Fruit fly (Drosophila melanogaster) whole organism, prepupa: ENCODE results near the gene psd.
A peak's percentile ranks its signal among the peaks of the same experiment; 100 is the strongest.

ENCODE experiments used
- Blimp-1 ChIP-seq: fragments of 200-800 bp; sonication (Bioruptor generic); optimal IDR thresholded peaks from 3 replicates; lab custom pipeline; 2017; ENCODE audit warnings: missing biosample characterization, missing genetic modification characterization, mild to moderate bottlenecking, moderate library complexity, missing genetic modification reagents
- CG10631 ChIP-seq: fragments of 200-800 bp; sonication (Bioruptor generic); optimal IDR thresholded peaks from 2 replicates; lab custom pipeline; 2016; ENCODE audit warnings: missing biosample characterization, missing genetic modification characterization
- CG10669 ChIP-seq: fragments of 200-800 bp; sonication (Bioruptor generic); optimal IDR thresholded peaks from 3 replicates; lab custom pipeline; 2018; ENCODE audit warnings: missing biosample characterization, mild to moderate bottlenecking, missing genetic modification characterization, moderate library complexity
- CG11294 ChIP-seq: fragments of 200-800 bp; sonication (Bioruptor generic); IDR thresholded peaks from 2 replicates; pipeline ENCODE4 v1.3.6; 2022; ENCODE audit warnings: missing biosample characterization, missing genetic modification characterization
- CG11762 ChIP-seq: fragments of 200-800 bp; sonication (Bioruptor generic); optimal IDR thresholded peaks from 3 replicates; lab custom pipeline; 2016; ENCODE audit warnings: missing biosample characterization, missing genetic modification characterization; ENCODE audit not compliant: insufficient read depth
- CG11902 ChIP-seq: fragments of 200-800 bp; sonication (Bioruptor generic); optimal IDR thresholded peaks from 3 replicates; lab custom pipeline; 2016; ENCODE audit warnings: missing biosample characterization, missing genetic modification characterization
- CG15336 ChIP-seq: fragments of 200-800 bp; sonication (Bioruptor generic); IDR thresholded peaks from 2 replicates; pipeline ENCODE4 v1.3.6; 2022; ENCODE audit warnings: missing biosample characterization, missing genetic modification characterization
- CG1621 ChIP-seq: fragments of 200-800 bp; sonication (Bioruptor generic); optimal IDR thresholded peaks from 3 replicates; lab custom pipeline; 2018; ENCODE audit warnings: missing biosample characterization, mild to moderate bottlenecking, missing genetic modification characterization
- CG3032 ChIP-seq: fragments of 200-800 bp; optimal IDR thresholded peaks from 2 replicates; lab custom pipeline; 2019; ENCODE audit warnings: missing biosample characterization, mild to moderate bottlenecking, missing genetic modification characterization, moderate library complexity
- CG31627 ChIP-seq: fragments of 200-800 bp; sonication (Bioruptor generic); optimal IDR thresholded peaks from 3 replicates; lab custom pipeline; 2016; ENCODE audit warnings: missing biosample characterization, missing genetic modification characterization
- CG3919 ChIP-seq: fragments of 200-800 bp; sonication (Bioruptor generic); optimal IDR thresholded peaks from 3 replicates; lab custom pipeline; 2016; ENCODE audit warnings: missing biosample characterization, missing genetic modification characterization
- CG4318 ChIP-seq: fragments of 200-800 bp; sonication (Bioruptor generic); optimal IDR thresholded peaks from 3 replicates; lab custom pipeline; 2017; ENCODE audit warnings: missing biosample characterization, mild to moderate bottlenecking, missing genetic modification characterization
- CG6163 ChIP-seq: fragments of 200-800 bp; sonication (Bioruptor generic); IDR thresholded peaks from 3 replicates; pipeline ENCODE4 v1.3.6; 2022; ENCODE audit warnings: missing biosample characterization, missing genetic modification characterization
- CG6276 ChIP-seq: fragments of 200-800 bp; sonication (Bioruptor generic); optimal IDR thresholded peaks from 2 replicates; lab custom pipeline; 2017; ENCODE audit warnings: missing biosample characterization, mild to moderate bottlenecking, missing genetic modification characterization
- CG6792 ChIP-seq: fragments of 200-800 bp; sonication (Bioruptor generic); optimal IDR thresholded peaks from 3 replicates; lab custom pipeline; 2016; ENCODE audit warnings: missing biosample characterization, missing genetic modification characterization
- CG6808 ChIP-seq: fragments of 200-800 bp; sonication (Bioruptor generic); optimal IDR thresholded peaks from 3 replicates; lab custom pipeline; 2017; ENCODE audit warnings: missing biosample characterization, missing genetic modification characterization, mild to moderate bottlenecking, moderate library complexity, missing genetic modification reagents
- CG6854 ChIP-seq: fragments of 200-800 bp; sonication (Bioruptor generic); optimal IDR thresholded peaks from 2 replicates; lab custom pipeline; 2017; ENCODE audit warnings: missing biosample characterization, mild to moderate bottlenecking, missing genetic modification characterization
- CG8119 ChIP-seq: fragments of 200-800 bp; sonication (Bioruptor generic); IDR thresholded peaks from 3 replicates; pipeline ENCODE4 v1.3.6; 2022; ENCODE audit warnings: missing biosample characterization, missing genetic modification characterization
- CG8319 ChIP-seq: fragments of 200-800 bp; sonication (Bioruptor generic); optimal IDR thresholded peaks from 3 replicates; lab custom pipeline; 2016; ENCODE audit warnings: missing biosample characterization, missing genetic modification characterization
- Eip75B ChIP-seq: fragments of 200-800 bp; sonication (Bioruptor generic); optimal IDR thresholded peaks from 3 replicates; lab custom pipeline; 2016; ENCODE audit warnings: missing biosample characterization, missing genetic modification characterization
- Eip78C ChIP-seq: fragments of 200-800 bp; sonication (Bioruptor generic); peaks from one replicate; lab custom pipeline; 2016; ENCODE audit warnings: missing biosample characterization, missing genetic modification characterization
- Ets96B ChIP-seq: fragments of 200-800 bp; optimal IDR thresholded peaks from 2 replicates; lab custom pipeline; 2019; ENCODE audit warnings: missing biosample characterization, mild to moderate bottlenecking, missing genetic modification characterization, moderate library complexity
- Hr39 ChIP-seq: fragments of 200-800 bp; sonication (Bioruptor generic); optimal IDR thresholded peaks from 2 replicates; lab custom pipeline; 2016; ENCODE audit warnings: missing biosample characterization, missing genetic modification characterization
- Lpt ChIP-seq: fragments of 200-800 bp; sonication (Bioruptor generic); optimal IDR thresholded peaks from 3 replicates; lab custom pipeline; 2016; ENCODE audit warnings: missing biosample characterization, missing genetic modification characterization
- Met ChIP-seq: fragments of 200-800 bp; sonication (Bioruptor generic); optimal IDR thresholded peaks from 3 replicates; lab custom pipeline; 2016; ENCODE audit warnings: missing biosample characterization, missing genetic modification characterization
- OdsH ChIP-seq: fragments of 200-800 bp; sonication (Bioruptor generic); optimal IDR thresholded peaks from 3 replicates; lab custom pipeline; 2016; ENCODE audit warnings: missing biosample characterization, missing genetic modification characterization
- Sox102F ChIP-seq: fragments of 200-800 bp; sonication (Bioruptor generic); optimal IDR thresholded peaks from 2 replicates; lab custom pipeline; 2016; ENCODE audit warnings: missing biosample characterization, mild to moderate bottlenecking, missing genetic modification characterization
- Sox14 ChIP-seq: fragments of 200-800 bp; sonication (Bioruptor generic); optimal IDR thresholded peaks from 3 replicates; lab custom pipeline; 2016; ENCODE audit warnings: missing biosample characterization, missing genetic modification characterization
- Sox15 ChIP-seq: fragments of 200-800 bp; sonication (Bioruptor generic); optimal IDR thresholded peaks from 3 replicates; lab custom pipeline; 2016; ENCODE audit warnings: missing biosample characterization, missing genetic modification characterization
- achi ChIP-seq: fragments of 200-800 bp; sonication (Bioruptor generic); optimal IDR thresholded peaks from 3 replicates; lab custom pipeline; 2016; ENCODE audit warnings: missing biosample characterization, missing genetic modification characterization
- acj6 ChIP-seq: fragments of 200-800 bp; sonication (Bioruptor generic); optimal IDR thresholded peaks from 3 replicates; lab custom pipeline; 2016; ENCODE audit warnings: missing biosample characterization, missing genetic modification characterization
- cyc ChIP-seq: fragments of 200-800 bp; sonication (Bioruptor generic); optimal IDR thresholded peaks from 3 replicates; lab custom pipeline; 2016; ENCODE audit warnings: missing biosample characterization, missing genetic modification characterization
- dac ChIP-seq: fragments of 200-800 bp; sonication (Bioruptor generic); optimal IDR thresholded peaks from 2 replicates; lab custom pipeline; 2017; ENCODE audit warnings: missing biosample characterization, mild to moderate bottlenecking, missing genetic modification characterization
- dsx ChIP-seq: fragments of 200-800 bp; optimal IDR thresholded peaks from 3 replicates; lab custom pipeline; 2019; ENCODE audit warnings: missing biosample characterization, mild to moderate bottlenecking, missing genetic modification characterization, moderate library complexity; ENCODE audit not compliant: poor library complexity, severe bottlenecking
- eg ChIP-seq: fragments of 200-800 bp; sonication (Bioruptor generic); IDR thresholded peaks from 3 replicates; pipeline ENCODE4 v1.3.6; 2022; ENCODE audit warnings: missing biosample characterization, missing genetic modification characterization
- esn ChIP-seq: fragments of 200-800 bp; sonication (Bioruptor generic); optimal IDR thresholded peaks from 2 replicates; lab custom pipeline; 2016; ENCODE audit warnings: missing biosample characterization, mild to moderate bottlenecking, missing genetic modification characterization, moderate library complexity
- fd85E ChIP-seq: fragments of 200-800 bp; sonication (Bioruptor generic); optimal IDR thresholded peaks from 3 replicates; lab custom pipeline; 2016; ENCODE audit warnings: missing biosample characterization, missing genetic modification characterization
- fkh ChIP-seq: fragments of 200-800 bp; sonication (Bioruptor generic); optimal IDR thresholded peaks from 3 replicates; lab custom pipeline; 2017; ENCODE audit warnings: missing biosample characterization, mild to moderate bottlenecking, missing genetic modification characterization, moderate library complexity
- lz ChIP-seq: fragments of 200-800 bp; sonication (Bioruptor generic); optimal IDR thresholded peaks from 3 replicates; lab custom pipeline; 2016; ENCODE audit warnings: missing biosample characterization, missing genetic modification characterization
- net ChIP-seq: fragments of 200-800 bp; sonication (Bioruptor generic); optimal IDR thresholded peaks from 3 replicates; lab custom pipeline; 2016; ENCODE audit warnings: missing biosample characterization, missing genetic modification characterization
- salr ChIP-seq, 2 experiments: fragments of 200-800 bp; sonication (Bioruptor generic); optimal IDR thresholded peaks; 3 replicates each; lab custom pipeline; 2016 to 2018; ENCODE audit warnings: missing biosample characterization in 2 of 2, missing genetic modification characterization in 2 of 2, mild to moderate bottlenecking in 1 of 2
- spab ChIP-seq: fragments of 200-800 bp; sonication (Bioruptor generic); optimal IDR thresholded peaks from 2 replicates; lab custom pipeline; 2017; ENCODE audit warnings: missing biosample characterization, mild to moderate bottlenecking, missing genetic modification characterization, missing genetic modification reagents
- ss ChIP-seq, 2 experiments: fragments of 200-800 bp; sonication (Bioruptor generic); optimal IDR thresholded peaks; 2 replicates in 1 of 2; 3 replicates in 1 of 2; lab custom pipeline; 2017 to 2018; ENCODE audit warnings: mild to moderate bottlenecking in 2 of 2, missing biosample characterization in 2 of 2, missing genetic modification characterization in 2 of 2, moderate library complexity in 1 of 2
- svp ChIP-seq: fragments of 200-800 bp; sonication (Bioruptor generic); peaks from one replicate; lab custom pipeline; 2016; ENCODE audit warnings: missing biosample characterization, missing genetic modification characterization
- topi ChIP-seq: fragments of 200-800 bp; sonication (Bioruptor generic); optimal IDR thresholded peaks from 3 replicates; lab custom pipeline; 2016; ENCODE audit warnings: missing biosample characterization, missing genetic modification characterization
- vri ChIP-seq: fragments of 200-800 bp; sonication (Bioruptor generic); optimal IDR thresholded peaks from 3 replicates; lab custom pipeline; 2016; ENCODE audit warnings: missing biosample characterization, mild to moderate bottlenecking, missing genetic modification characterization

The psd gene

dm6 chr2L:5986094-5986493 is 21.3 kb upstream of the psd start, which contains the start of gene ifc:
TSS of gene ifc (plus strand) at chr2L:5986348.
- no peak for TF ChIP-seq OdsH
- no peak for TF ChIP-seq net (GFP tag; lab: Kevin White, UChicago)
- TF ChIP-seq CG31627, result peak; percentile 66
- peak; percentile 23 for TF ChIP-seq Ets96B
- no peak for TF ChIP-seq dac (GFP tag; lab: Kevin White, UChicago)
- no peak for TF ChIP-seq Eip75B (GFP tag; lab: Kevin White, UChicago)
- TF ChIP-seq Sox15 (GFP tag; lab: Kevin White, UChicago), result peak; percentile 25
- TF ChIP-seq CG6163, result no peak
- TF ChIP-seq ss (GFP tag; optimal IDR thresholded peaks at IDR 0.05; lab: Kevin White, UChicago), result peak in 1 of 2 experiments; percentile 3
- TF ChIP-seq CG6792 (GFP tag; lab: Kevin White, UChicago), result peak; percentile 29
- no peak for TF ChIP-seq Met
- no peak for TF ChIP-seq Sox102F (GFP tag; lab: Kevin White, UChicago)
- no peak for TF ChIP-seq CG6276 (GFP tag; lab: Kevin White, UChicago)
- TF ChIP-seq spab (GFP tag; lab: Kevin White, UChicago), result no peak
- TF ChIP-seq fkh, result peak; percentile 12
- no peak for TF ChIP-seq CG10631 (GFP tag; lab: Kevin White, UChicago)
- TF ChIP-seq CG8119 (GFP tag; lab: Robert Waterston, UW), result no peak
- peak; percentile 47 for TF ChIP-seq CG1621 (tag; lab: Kevin White, UChicago)
- TF ChIP-seq Sox14 (GFP tag; lab: Kevin White, UChicago), result peak; percentile 66
- TF ChIP-seq CG8319 (GFP tag; lab: Kevin White, UChicago), result no peak
- no peak for TF ChIP-seq Hr39 (GFP tag; lab: Kevin White, UChicago)
- no peak for TF ChIP-seq vri
- TF ChIP-seq fd85E (GFP tag; lab: Kevin White, UChicago), result no peak
- TF ChIP-seq Blimp-1 (GFP tag; lab: Kevin White, UChicago), result no peak
- peak; percentile 30 for TF ChIP-seq dsx (GFP tag; lab: Kevin White, UChicago)
- TF ChIP-seq topi, result no peak
- no peak for TF ChIP-seq CG11294
- no peak for TF ChIP-seq CG11762 (GFP tag; lab: Kevin White, UChicago)
- TF ChIP-seq esn (GFP tag; lab: Kevin White, UChicago), result peak; percentile 45
- TF ChIP-seq eg, result no peak
- TF ChIP-seq svp (GFP tag; lab: Kevin White, UChicago), result peak; percentile 83
- TF ChIP-seq lz, result peak; percentile 58
- peak; percentile 38 for TF ChIP-seq CG3919 (GFP tag; lab: Kevin White, UChicago)
- no peak for TF ChIP-seq CG6854
- TF ChIP-seq CG10669 (GFP tag; lab: Kevin White, UChicago), result peak; percentile 10
- peak; percentile 52 for TF ChIP-seq cyc (GFP tag; lab: Kevin White, UChicago)
- TF ChIP-seq CG4318 (GFP tag; lab: Kevin White, UChicago), result no peak
- TF ChIP-seq salr (GFP tag; optimal IDR thresholded peaks at IDR 0.05; lab: Kevin White, UChicago), result peak in 1 of 2 experiments; percentile 29
- peak; percentile 66 for TF ChIP-seq Eip78C (GFP tag; lab: Kevin White, UChicago)
- no peak for TF ChIP-seq Lpt
- no peak for TF ChIP-seq CG11902
- TF ChIP-seq CG3032 (tag; lab: Kevin White, UChicago), result peak; percentile 51
- TF ChIP-seq achi (GFP tag; lab: Kevin White, UChicago), result no peak
- TF ChIP-seq CG15336 (GFP tag; lab: Robert Waterston, UW), result no peak
- no peak for TF ChIP-seq CG6808
- peak; percentile 19 for TF ChIP-seq acj6 (GFP tag; lab: Kevin White, UChicago)
